Worm (Caenorhabditis elegans): Measurements from ENCODE around the gene Y4C6B.1.

ce11 chrIV:5393566-5393965 lies 39.3 kb downstream of the Y4C6B.1 start:
- TF ChIP-seq aly-2 (tag; optimal IDR thresholded peaks at IDR 0.05) = no peak
- no peak for TF ChIP-seq lsy-2 (tag; optimal IDR thresholded peaks at IDR 0.05)
- TF ChIP-seq lin-13 (GFP tag; optimal IDR thresholded peaks at IDR 0.05) = no peak
- no peak for TF ChIP-seq nhr-77 (tag; optimal IDR thresholded peaks at IDR 0.05)

Data from whole organism, L2 larva.